Fruit fly (Drosophila melanogaster) whole organism, embryonic: ENCODE results near the gene CG5171.

Experiments used
- Awh ChIP-seq: fragments of 200-800 bp; sonication (Bioruptor generic); IDR thresholded peaks from 2 replicates; pipeline ENCODE4, ENCODE4 v1.3.6; 2022; ENCODE audit warnings: missing biosample characterization, missing genetic modification characterization
- CG11560 ChIP-seq: fragments of 200-800 bp; sonication (Bioruptor generic); IDR thresholded peaks from 3 replicates; pipeline ENCODE4 v1.3.6; 2022; ENCODE audit warnings: missing biosample characterization, missing genetic modification characterization
- CG12104 ChIP-seq: fragments of 200-800 bp; sonication (Bioruptor generic); optimal IDR thresholded peaks from 3 replicates; lab custom pipeline; 2016; ENCODE audit warnings: missing biosample characterization, missing genetic modification characterization
- CG12942 ChIP-seq: fragments of 200-800 bp; sonication (Bioruptor generic); optimal IDR thresholded peaks from 3 replicates; lab custom pipeline; 2016; ENCODE audit warnings: missing biosample characterization, missing genetic modification characterization
- CG13624 ChIP-seq: fragments of 200-800 bp; sonication (Bioruptor generic); optimal IDR thresholded peaks from 2 replicates; lab custom pipeline; 2016; ENCODE audit warnings: missing biosample characterization, missing genetic modification characterization
- CG14860 ChIP-seq: fragments of 200-800 bp; sonication (Bioruptor generic); IDR thresholded peaks from 3 replicates; pipeline ENCODE4 v1.3.6; 2022; ENCODE audit warnings: missing biosample characterization, missing genetic modification characterization; ENCODE audit not compliant: partially characterized antibody
- CG15073 ChIP-seq: fragments of 200-800 bp; sonication (Bioruptor generic); optimal IDR thresholded peaks from 2 replicates; lab custom pipeline; 2016; ENCODE audit warnings: missing biosample characterization, missing genetic modification characterization
- CG15514 ChIP-seq: fragments of 200-800 bp; sonication (Bioruptor generic); optimal IDR thresholded peaks from 3 replicates; lab custom pipeline; 2017; ENCODE audit warnings: missing biosample characterization, missing genetic modification characterization, mild to moderate bottlenecking, moderate library complexity, missing genetic modification reagents
- CG17385 ChIP-seq: fragments of 200-800 bp; sonication (Bioruptor generic); optimal IDR thresholded peaks from 3 replicates; lab custom pipeline; 2018; ENCODE audit warnings: missing biosample characterization, mild to moderate bottlenecking, missing genetic modification characterization
- CG17912 ChIP-seq: fragments of 200-800 bp; sonication (Bioruptor generic); optimal IDR thresholded peaks from 2 replicates; lab custom pipeline; 2018; ENCODE audit warnings: missing biosample characterization, mild to moderate bottlenecking, missing genetic modification characterization
- CG1832 ChIP-seq: fragments of 200-800 bp; sonication (Bioruptor generic); optimal IDR thresholded peaks from 2 replicates; lab custom pipeline; 2017; ENCODE audit warnings: missing biosample characterization, mild to moderate bottlenecking, missing genetic modification characterization, inconsistent platforms
- CG18764 ChIP-seq: fragments of 200-800 bp; sonication (Bioruptor generic); optimal IDR thresholded peaks from 3 replicates; lab custom pipeline; 2016; ENCODE audit warnings: missing biosample characterization, missing genetic modification characterization
- CG2678 ChIP-seq: fragments of 200-800 bp; sonication (Bioruptor generic); optimal IDR thresholded peaks from 3 replicates; lab custom pipeline; 2019; ENCODE audit warnings: missing biosample characterization, mild to moderate bottlenecking, missing genetic modification characterization, moderate library complexity
- CG30403 ChIP-seq: fragments of 200-800 bp; sonication (Bioruptor generic); optimal IDR thresholded peaks from 3 replicates; lab custom pipeline; 2016; ENCODE audit warnings: missing biosample characterization, missing genetic modification characterization
- CG34224 ChIP-seq: fragments of 200-800 bp; sonication (Bioruptor generic); IDR thresholded peaks from 3 replicates; pipeline ENCODE4 v1.3.6; 2022; ENCODE audit warnings: missing biosample characterization, missing genetic modification characterization; ENCODE audit not compliant: partially characterized antibody
- CG5180 ChIP-seq: fragments of 200-800 bp; sonication (Bioruptor generic); optimal IDR thresholded peaks from 3 replicates; lab custom pipeline; 2017; ENCODE audit warnings: missing biosample characterization, missing genetic modification characterization, mild to moderate bottlenecking, moderate library complexity, missing genetic modification reagents
- CG6791 ChIP-seq: fragments of 200-800 bp; sonication (Bioruptor generic); IDR thresholded peaks from 3 replicates; pipeline ENCODE4 v1.3.6; 2022; ENCODE audit warnings: missing biosample characterization, missing genetic modification characterization; ENCODE audit not compliant: partially characterized antibody
- CG7987 ChIP-seq: fragments of 200-800 bp; sonication (Bioruptor generic); optimal IDR thresholded peaks from 2 replicates; lab custom pipeline; 2018; ENCODE audit warnings: missing biosample characterization, mild to moderate bottlenecking, missing genetic modification characterization, moderate library complexity
- CG8359 ChIP-seq: fragments of 200-800 bp; sonication (Bioruptor generic); optimal IDR thresholded peaks from 2 replicates; lab custom pipeline; 2017; ENCODE audit warnings: missing biosample characterization, mild to moderate bottlenecking, missing genetic modification characterization, borderline replicate concordance
- CG9437 ChIP-seq: fragments of 200-800 bp; sonication (Bioruptor generic); optimal IDR thresholded peaks from 2 replicates; lab custom pipeline; 2018; ENCODE audit warnings: missing biosample characterization, mild to moderate bottlenecking, missing genetic modification characterization
- CHES-1-like ChIP-seq: fragments of 200-800 bp; sonication (Bioruptor generic); optimal IDR thresholded peaks from 2 replicates; lab custom pipeline; 2016; ENCODE audit warnings: missing biosample characterization, missing genetic modification characterization
- CoRest ChIP-seq: fragments of 200-800 bp; sonication (Bioruptor generic); optimal IDR thresholded peaks from 3 replicates; lab custom pipeline; 2018; ENCODE audit warnings: missing biosample characterization, mild to moderate bottlenecking, missing genetic modification characterization, moderate library complexity
- Deaf1 ChIP-seq: fragments of 200-800 bp; optimal IDR thresholded peaks from 3 replicates; lab custom pipeline; 2019; ENCODE audit warnings: missing biosample characterization, mild to moderate bottlenecking, missing genetic modification characterization, moderate library complexity
- Dll ChIP-seq: fragments of 200-800 bp; sonication (Bioruptor generic); IDR thresholded peaks from 4 replicates; pipeline ENCODE4 v1.3.6; 2022; ENCODE audit warnings: missing biosample characterization, missing genetic modification characterization; ENCODE audit not compliant: partially characterized antibody
- Dref ChIP-seq: fragments of 200-800 bp; sonication (Bioruptor generic); IDR thresholded peaks from 2 replicates; pipeline ENCODE4 v1.3.6; 2022; ENCODE audit warnings: missing biosample characterization, missing genetic modification characterization
- MESR4 ChIP-seq: fragments of 200-800 bp; sonication (Bioruptor generic); optimal IDR thresholded peaks from 2 replicates; lab custom pipeline; 2018; ENCODE audit warnings: missing biosample characterization, mild to moderate bottlenecking, missing genetic modification characterization, moderate library complexity
- Optix ChIP-seq: fragments of 200-800 bp; sonication (Bioruptor generic); IDR thresholded peaks from 3 replicates; pipeline ENCODE4 v1.3.6; 2022; ENCODE audit warnings: missing biosample characterization, missing genetic modification characterization
- Sry-β ChIP-seq: fragments of 200-800 bp; sonication (Bioruptor generic); optimal IDR thresholded peaks from 2 replicates; lab custom pipeline; 2018; ENCODE audit warnings: missing biosample characterization, mild to moderate bottlenecking, missing genetic modification characterization, moderate library complexity
- Tbp ChIP-seq: fragments of >200 bp; optimal IDR thresholded peaks from 2 replicates; lab custom pipeline; 2018; ENCODE audit warnings: missing biosample characterization, missing genetic modification characterization
- amos ChIP-seq: fragments of 200-800 bp; sonication (Bioruptor generic); IDR thresholded peaks from 2 replicates; pipeline ENCODE4 v1.3.6; 2022; ENCODE audit warnings: missing biosample characterization, missing genetic modification characterization; ENCODE audit not compliant: partially characterized antibody
- ara ChIP-seq: fragments of 200-800 bp; sonication (Bioruptor generic); IDR thresholded peaks from 2 replicates; pipeline ENCODE4 v1.3.6; 2022; ENCODE audit warnings: missing biosample characterization, missing genetic modification characterization
- bab2 ChIP-seq: fragments of 200-800 bp; sonication (Bioruptor generic); optimal IDR thresholded peaks from 2 replicates; lab custom pipeline; 2016; ENCODE audit warnings: missing biosample characterization, missing genetic modification characterization
- cg ChIP-seq: fragments of 200-800 bp; sonication (Bioruptor generic); optimal IDR thresholded peaks from 3 replicates; lab custom pipeline; 2019; ENCODE audit warnings: missing biosample characterization, mild to moderate bottlenecking, missing genetic modification characterization, moderate library complexity
- chm ChIP-seq: fragments of 200-800 bp; sonication (Bioruptor generic); IDR thresholded peaks from 2 replicates; pipeline ENCODE4 v1.3.6; 2022; ENCODE audit warnings: missing biosample characterization, missing genetic modification characterization
- dan ChIP-seq: fragments of 200-800 bp; sonication (Bioruptor generic); IDR thresholded peaks from 2 replicates; pipeline ENCODE4 v1.3.6; 2022; ENCODE audit warnings: missing biosample characterization, missing genetic modification characterization
- danr ChIP-seq: fragments of 200-800 bp; sonication (Bioruptor generic); IDR thresholded peaks from 2 replicates; pipeline ENCODE4 v1.3.6; 2022; ENCODE audit warnings: missing biosample characterization, missing genetic modification characterization
- kah ChIP-seq: fragments of 200-800 bp; sonication (Bioruptor generic); optimal IDR thresholded peaks from 2 replicates; lab custom pipeline; 2018; ENCODE audit warnings: missing biosample characterization, mild to moderate bottlenecking, missing genetic modification characterization
- knrl ChIP-seq: fragments of 200-800 bp; sonication (Bioruptor generic); IDR thresholded peaks from 3 replicates; pipeline ENCODE4 v1.3.6; 2022; ENCODE audit warnings: missing biosample characterization, missing genetic modification characterization; ENCODE audit not compliant: partially characterized antibody
- mirr ChIP-seq: fragments of 200-800 bp; sonication (Bioruptor generic); optimal IDR thresholded peaks from 3 replicates; lab custom pipeline; 2018; ENCODE audit warnings: missing biosample characterization, mild to moderate bottlenecking, missing genetic modification characterization
- nerfin-2 ChIP-seq: fragments of 200-800 bp; sonication (Bioruptor generic); IDR thresholded peaks from 2 replicates; pipeline ENCODE4 v1.3.6; 2022; ENCODE audit warnings: missing biosample characterization, missing genetic modification characterization; ENCODE audit not compliant: partially characterized antibody
- ranshi ChIP-seq: fragments of 200-800 bp; sonication (Bioruptor generic); IDR thresholded peaks from 2 replicates; pipeline ENCODE4 v1.3.6; 2022; ENCODE audit warnings: missing biosample characterization, missing genetic modification characterization
- schlank ChIP-seq: fragments of 200-800 bp; sonication (Bioruptor generic); optimal IDR thresholded peaks from 2 replicates; lab custom pipeline; 2018; ENCODE audit warnings: missing biosample characterization, mild to moderate bottlenecking, missing genetic modification characterization
- scrt ChIP-seq: fragments of 200-800 bp; sonication (Bioruptor generic); optimal IDR thresholded peaks from 2 replicates; lab custom pipeline; 2018; ENCODE audit warnings: missing biosample characterization, mild to moderate bottlenecking, missing genetic modification characterization, moderate library complexity
- sisA ChIP-seq: fragments of 200-800 bp; sonication (Bioruptor generic); IDR thresholded peaks from 2 replicates; pipeline ENCODE4 v1.3.6; 2022; ENCODE audit warnings: missing biosample characterization, missing genetic modification characterization
- sna ChIP-seq: fragments of 200-800 bp; sonication (Bioruptor generic); IDR thresholded peaks from 2 replicates; pipeline ENCODE4 v1.3.6; 2022; ENCODE audit warnings: missing biosample characterization, missing genetic modification characterization; ENCODE audit not compliant: partially characterized antibody
- stwl ChIP-seq: fragments of 200-800 bp; sonication (Bioruptor generic); optimal IDR thresholded peaks from 3 replicates; lab custom pipeline; 2018; ENCODE audit warnings: missing biosample characterization, mild to moderate bottlenecking, missing genetic modification characterization, moderate library complexity
- toy ChIP-seq: fragments of 200-800 bp; sonication (Bioruptor generic); IDR thresholded peaks from 2 replicates; pipeline ENCODE4 v1.3.6; 2022; ENCODE audit warnings: missing biosample characterization, missing genetic modification characterization
- trem ChIP-seq: fragments of 200-800 bp; optimal IDR thresholded peaks from 3 replicates; lab custom pipeline; 2019; ENCODE audit warnings: missing biosample characterization, mild to moderate bottlenecking, missing genetic modification characterization, moderate library complexity
- wor ChIP-seq: fragments of 200-800 bp; sonication (Bioruptor generic); IDR thresholded peaks from 2 replicates; pipeline ENCODE4 v1.3.6; 2022; ENCODE audit warnings: missing biosample characterization, missing genetic modification characterization
- zfh1 ChIP-seq: fragments of 200-800 bp; sonication (Bioruptor generic); IDR thresholded peaks from 3 replicates; pipeline ENCODE4 v1.3.6; 2022; ENCODE audit warnings: missing biosample characterization, missing genetic modification characterization

CG5171 gene

DNA sequence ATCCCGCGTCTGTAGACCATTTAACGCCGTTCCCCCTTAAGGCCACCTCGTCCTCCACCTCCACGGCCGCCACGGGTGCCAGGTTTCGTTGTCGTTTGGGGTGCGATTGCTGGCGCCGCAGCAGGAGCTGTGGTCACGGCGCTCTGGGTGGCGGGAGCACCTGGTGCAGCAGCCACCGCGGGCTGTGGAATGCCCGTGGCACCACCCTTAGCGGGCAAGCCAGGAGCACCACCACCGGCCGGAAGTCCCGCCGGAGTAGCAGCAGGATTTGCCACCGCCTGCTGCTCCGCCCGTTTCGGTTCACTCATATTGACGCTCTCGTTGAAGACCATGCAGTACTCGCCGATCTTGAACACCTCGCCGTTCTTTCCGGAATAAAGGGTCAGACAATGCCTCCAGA is 7.9 kb downstream of the CG5171 start (continued):
- TF ChIP-seq sna (no peak), CG17385 (GFP tag; lab: Kevin White, UChicago) (no peak), Optix (GFP tag; lab: Robert Waterston, UW) (no peak), CHES-1-like (no peak), CG8359 (no peak), kah (GFP tag; lab: Kevin White, UChicago) (no peak), mirr (no peak), wor (GFP tag; lab: Robert Waterston, UW) (no peak), CG15073 (no peak), CG6791 (GFP tag; lab: Robert Waterston, UW) (0 out of 3 replicates have a peak, but pooled peaks have one; percentile 38), CG12942 (GFP tag; lab: Kevin White, UChicago) (no peak), Dll (GFP tag; lab: Robert Waterston, UW) (no peak), MESR4 (GFP tag; lab: Kevin White, UChicago) (no peak), CG13624 (GFP tag; lab: Kevin White, UChicago) (no peak), dan (GFP tag; lab: Robert Waterston, UW) (no peak), trem (tag; lab: Kevin White, UChicago) (no peak), knrl (GFP tag; lab: Robert Waterston, UW) (0 out of 3 replicates have a peak, but pooled peaks have one; percentile 18), chm (peak; percentile 58; the same call in 1 of the 2 replicates), CG34224 (no peak), CG5180 (GFP tag; lab: Kevin White, UChicago) (no peak), sisA (GFP tag; lab: Robert Waterston, UW) (no peak), stwl (no peak), CG17912 (no peak), CG14860 (GFP tag; lab: Robert Waterston, UW) (no peak), amos (no peak), CG15514 (no peak), CG11560 (tag; lab: Robert Waterston, UW) (no peak), zfh1 (GFP tag; lab: Robert Waterston, UW) (0 out of 3 replicates have a peak, but pooled peaks have one; percentile 11), Deaf1 (no peak), danr (no peak), CG18764 (GFP tag; lab: Kevin White, UChicago) (no peak), CoRest (tag; lab: Kevin White, UChicago) (no peak), CG12104 (GFP tag; lab: Kevin White, UChicago) (no peak), schlank (tag; lab: Kevin White, UChicago) (no peak), Tbp (GFP tag; lab: Kevin White, UChicago) (no peak), Dref (GFP tag; lab: Robert Waterston, UW) (peak; percentile 14; the same call in 1 of the 2 replicates), toy (GFP tag; lab: Robert Waterston, UW) (no peak), bab2 (GFP tag; lab: Kevin White, UChicago) (no peak), Awh (GFP tag; lab: Robert Waterston, UW) (no peak), CG1832 (GFP tag; lab: Kevin White, UChicago) (peak; percentile 16), ara (GFP tag; lab: Robert Waterston, UW) (0 out of 2 replicates have a peak, but pooled peaks have one; percentile 29), Sry-β (GFP tag; lab: Kevin White, UChicago) (no peak), scrt (GFP tag; lab: Kevin White, UChicago) (no peak), ranshi (GFP tag; lab: Robert Waterston, UW) (no peak), CG2678 (tag; lab: Kevin White, UChicago) (no peak), CG30403 (GFP tag; lab: Kevin White, UChicago) (no peak), cg (GFP tag; lab: Kevin White, UChicago) (no peak), CG7987 (no peak), nerfin-2 (GFP tag; lab: Robert Waterston, UW) (no peak), CG9437 (GFP tag; lab: Kevin White, UChicago) (no peak)
